Fruit fly (Drosophila melanogaster) whole organism, embryonic: ENCODE measurements around the gene Fdx1.

Experiments
- Abd-B ChIP-seq: fragments of 200-800 bp; sonication (Bioruptor generic); optimal IDR thresholded peaks from 2 replicates; lab custom pipeline; 2018; ENCODE audit warnings: missing biosample characterization, mild to moderate bottlenecking, missing genetic modification characterization, moderate library complexity
- CG10147 ChIP-seq: fragments of 200-800 bp; sonication (Bioruptor generic); optimal IDR thresholded peaks from 2 replicates; lab custom pipeline; 2019; ENCODE audit warnings: missing biosample characterization, mild to moderate bottlenecking, missing genetic modification characterization, moderate library complexity
- CG10979 ChIP-seq: fragments of 200-800 bp; sonication (Bioruptor generic); optimal IDR thresholded peaks from 2 replicates; lab custom pipeline; 2018; ENCODE audit warnings: missing biosample characterization, mild to moderate bottlenecking, missing genetic modification characterization, moderate library complexity
- CG12071 ChIP-seq: fragments of 200-800 bp; sonication (Bioruptor generic); optimal IDR thresholded peaks from 3 replicates; lab custom pipeline; 2018; ENCODE audit warnings: missing biosample characterization, mild to moderate bottlenecking, missing genetic modification characterization
- CG12299 ChIP-seq: fragments of 200-800 bp; sonication (Bioruptor generic); optimal IDR thresholded peaks from 2 replicates; lab custom pipeline; 2018; ENCODE audit warnings: missing biosample characterization, mild to moderate bottlenecking, missing genetic modification characterization
- CG13624 ChIP-seq: fragments of 200-800 bp; sonication (Bioruptor generic); optimal IDR thresholded peaks from 2 replicates; lab custom pipeline; 2016; ENCODE audit warnings: missing biosample characterization, missing genetic modification characterization
- CG14441 ChIP-seq: fragments of 200-800 bp; sonication (Bioruptor generic); IDR thresholded peaks from 2 replicates; pipeline ENCODE4 v1.3.6; 2022; ENCODE audit warnings: missing biosample characterization, missing genetic modification characterization
- CG14965 ChIP-seq: fragments of 200-800 bp; sonication (Bioruptor generic); optimal IDR thresholded peaks from 2 replicates; lab custom pipeline; 2016; ENCODE audit warnings: missing biosample characterization, missing genetic modification characterization, borderline replicate concordance
- CG1602 ChIP-seq: fragments of 200-800 bp; sonication (Bioruptor generic); optimal IDR thresholded peaks from 3 replicates; lab custom pipeline; 2016; ENCODE audit warnings: missing biosample characterization, missing genetic modification characterization
- CG1647 ChIP-seq: fragments of 200-800 bp; sonication (Bioruptor generic); optimal IDR thresholded peaks from 3 replicates; lab custom pipeline; 2016; ENCODE audit warnings: missing biosample characterization, missing genetic modification characterization
- CG16779 ChIP-seq: fragments of 200-800 bp; sonication (Bioruptor generic); IDR thresholded peaks from 2 replicates; pipeline ENCODE4 v1.3.6; 2022; ENCODE audit warnings: missing biosample characterization, missing genetic modification characterization
- CG17186 ChIP-seq: fragments of 200-800 bp; sonication (Bioruptor generic); optimal IDR thresholded peaks from 3 replicates; lab custom pipeline; 2017; ENCODE audit warnings: missing biosample characterization, missing genetic modification reagents, missing genetic modification characterization
- CG17612 ChIP-seq: fragments of 200-800 bp; sonication (Bioruptor generic); IDR thresholded peaks from 2 replicates; pipeline ENCODE4 v1.3.6; 2022; ENCODE audit warnings: missing biosample characterization, missing genetic modification characterization
- CG1792 ChIP-seq: fragments of 200-800 bp; sonication (Bioruptor generic); optimal IDR thresholded peaks from 2 replicates; lab custom pipeline; 2016; ENCODE audit warnings: missing biosample characterization, missing genetic modification characterization
- CG2889 ChIP-seq: fragments of 200-800 bp; sonication (Bioruptor generic); IDR thresholded peaks from 3 replicates; pipeline ENCODE4 v1.3.6; 2022; ENCODE audit warnings: missing biosample characterization, missing genetic modification characterization
- CG32772 ChIP-seq: fragments of 200-800 bp; sonication (Bioruptor generic); IDR thresholded peaks from 2 replicates; pipeline ENCODE4 v1.3.6; 2022; ENCODE audit warnings: missing biosample characterization, missing genetic modification characterization
- CG3726 ChIP-seq: fragments of 200-800 bp; sonication (Bioruptor generic); IDR thresholded peaks from 3 replicates; pipeline ENCODE4, ENCODE4 v1.3.6; 2022; ENCODE audit warnings: missing biosample characterization, missing genetic modification characterization
- CG3995 ChIP-seq: fragments of 200-800 bp; sonication (Bioruptor generic); optimal IDR thresholded peaks from 3 replicates; lab custom pipeline; 2016; ENCODE audit warnings: missing biosample characterization, missing genetic modification characterization
- CG4820 ChIP-seq: fragments of 200-800 bp; sonication (Bioruptor generic); optimal IDR thresholded peaks from 3 replicates; lab custom pipeline; 2016; ENCODE audit warnings: missing biosample characterization, missing genetic modification characterization
- CG6654 ChIP-seq: fragments of 200-800 bp; sonication (Bioruptor generic); optimal IDR thresholded peaks from 2 replicates; lab custom pipeline; 2017; ENCODE audit warnings: missing biosample characterization, mild to moderate bottlenecking, missing genetic modification characterization
- CG6765 ChIP-seq: fragments of 200-800 bp; sonication (Bioruptor generic); optimal IDR thresholded peaks from 3 replicates; lab custom pipeline; 2017; ENCODE audit warnings: missing biosample characterization, mild to moderate bottlenecking, missing genetic modification characterization
- CG6854 ChIP-seq: fragments of 200-800 bp; sonication (Bioruptor generic); optimal IDR thresholded peaks from 3 replicates; lab custom pipeline; 2017; ENCODE audit warnings: missing biosample characterization, mild to moderate bottlenecking, missing genetic modification characterization
- CG7786 ChIP-seq: fragments of 200-800 bp; sonication (Bioruptor generic); optimal IDR thresholded peaks from 2 replicates; lab custom pipeline; 2016; ENCODE audit warnings: missing biosample characterization, missing genetic modification characterization
- CG8359 ChIP-seq: fragments of 200-800 bp; sonication (Bioruptor generic); optimal IDR thresholded peaks from 2 replicates; lab custom pipeline; 2017; ENCODE audit warnings: missing biosample characterization, mild to moderate bottlenecking, missing genetic modification characterization, borderline replicate concordance
- CG8924 ChIP-seq: fragments of 200-800 bp; optimal IDR thresholded peaks from 3 replicates; lab custom pipeline; 2019; ENCODE audit warnings: missing biosample characterization, mild to moderate bottlenecking, missing genetic modification characterization, moderate library complexity
- CG9609 ChIP-seq: fragments of 200-800 bp; sonication (Bioruptor generic); optimal IDR thresholded peaks from 3 replicates; lab custom pipeline; 2016; ENCODE audit warnings: missing biosample characterization, missing genetic modification characterization
- CG9797 ChIP-seq: fragments of 200-800 bp; sonication (Bioruptor generic); optimal IDR thresholded peaks from 3 replicates; lab custom pipeline; 2018; ENCODE audit warnings: missing biosample characterization, mild to moderate bottlenecking, missing genetic modification characterization
- CkIIα-i1 ChIP-seq: fragments of 200-800 bp; sonication (Bioruptor generic); IDR thresholded peaks from 2 replicates; pipeline ENCODE4 v1.3.6; 2022; ENCODE audit warnings: missing biosample characterization, missing genetic modification characterization
- Deaf1 ChIP-seq: fragments of 200-800 bp; optimal IDR thresholded peaks from 3 replicates; lab custom pipeline; 2019; ENCODE audit warnings: missing biosample characterization, mild to moderate bottlenecking, missing genetic modification characterization, moderate library complexity
- HLH54F ChIP-seq: fragments of 200-800 bp; sonication (Bioruptor generic); optimal IDR thresholded peaks from 3 replicates; lab custom pipeline; 2016; ENCODE audit warnings: missing biosample characterization, missing genetic modification characterization
- Hand ChIP-seq: fragments of 200-800 bp; sonication (Bioruptor generic); optimal IDR thresholded peaks from 2 replicates; lab custom pipeline; 2017; ENCODE audit warnings: mild to moderate bottlenecking, missing biosample characterization, missing genetic modification reagents, missing genetic modification characterization
- Mad ChIP-seq: fragments of 200-800 bp; sonication (Bioruptor generic); optimal IDR thresholded peaks from 2 replicates; lab custom pipeline; 2016; ENCODE audit warnings: missing biosample characterization, missing genetic modification characterization
- Nf-YA ChIP-seq: fragments of 200-800 bp; sonication (Bioruptor generic); IDR thresholded peaks from 2 replicates; pipeline ENCODE4 v1.3.6; 2022; ENCODE audit warnings: missing biosample characterization, missing genetic modification characterization
- Nf-YB ChIP-seq: fragments of 200-800 bp; sonication (Bioruptor generic); optimal IDR thresholded peaks from 3 replicates; lab custom pipeline; 2019; ENCODE audit warnings: missing biosample characterization, mild to moderate bottlenecking, missing genetic modification characterization, moderate library complexity
- NfI ChIP-seq: fragments of 200-800 bp; sonication (Bioruptor generic); optimal IDR thresholded peaks from 3 replicates; lab custom pipeline; 2018; ENCODE audit warnings: missing biosample characterization, mild to moderate bottlenecking, missing genetic modification characterization, moderate library complexity
- Trl ChIP-seq, 3 experiments: fragments of >200 bp in 2 of 3; fragments of 200-800 bp in 1 of 3; sonication (Bioruptor generic) in 1 of 3; optimal IDR thresholded peaks; 2 replicates in 1 of 3; 3 replicates in 2 of 3; lab custom pipeline; 2016 to 2017; ENCODE audit warnings: missing biosample characterization in 1 of 3, missing genetic modification characterization in 1 of 3
- Usf ChIP-seq: fragments of 200-800 bp; sonication (Bioruptor generic); optimal IDR thresholded peaks from 2 replicates; lab custom pipeline; 2017; ENCODE audit warnings: missing genotype, missing biosample characterization, missing genetic modification characterization
- ap ChIP-seq: fragments of 200-800 bp; sonication (Bioruptor generic); IDR thresholded peaks from 2 replicates; pipeline ENCODE4 v1.3.6; 2022; ENCODE audit warnings: missing biosample characterization, missing genetic modification characterization
- ci ChIP-seq: fragments of 200-800 bp; sonication (Bioruptor generic); IDR thresholded peaks from 3 replicates; pipeline ENCODE4 v1.3.6; 2022; ENCODE audit warnings: missing biosample characterization, missing genetic modification characterization
- dati ChIP-seq: fragments of 200-800 bp; sonication (Bioruptor generic); IDR thresholded peaks from 2 replicates; pipeline ENCODE4 v1.3.6; 2022; ENCODE audit warnings: missing biosample characterization, missing genetic modification characterization
- en ChIP-seq: fragments of 200-800 bp; sonication (Bioruptor generic); optimal IDR thresholded peaks from 2 replicates; lab custom pipeline; 2016; ENCODE audit warnings: missing biosample characterization, missing genetic modification characterization
- ewg ChIP-seq: fragments of 200-800 bp; sonication (Bioruptor generic); optimal IDR thresholded peaks from 3 replicates; lab custom pipeline; 2017; ENCODE audit warnings: mild to moderate bottlenecking, missing biosample characterization, missing genetic modification reagents, missing genetic modification characterization
- gcm2 ChIP-seq: fragments of 200-800 bp; sonication (Bioruptor generic); optimal IDR thresholded peaks from 2 replicates; lab custom pipeline; 2016; ENCODE audit warnings: missing biosample characterization, missing genetic modification characterization
- hbn ChIP-seq: fragments of 200-800 bp; sonication (Bioruptor generic); IDR thresholded peaks from 2 replicates; pipeline ENCODE4 v1.3.6; 2022; ENCODE audit warnings: missing biosample characterization, missing genetic modification characterization; ENCODE audit not compliant: partially characterized antibody
- ind ChIP-seq: fragments of 200-800 bp; sonication (Bioruptor generic); optimal IDR thresholded peaks from 3 replicates; lab custom pipeline; 2016; ENCODE audit warnings: missing biosample characterization, missing genetic modification characterization
- klu ChIP-seq: fragments of 200-800 bp; sonication (Bioruptor generic); IDR thresholded peaks from 2 replicates; pipeline ENCODE4 v1.3.6; 2022; ENCODE audit warnings: missing biosample characterization, missing genetic modification characterization
- nerfin-2 ChIP-seq: fragments of 200-800 bp; sonication (Bioruptor generic); IDR thresholded peaks from 2 replicates; pipeline ENCODE4 v1.3.6; 2022; ENCODE audit warnings: missing biosample characterization, missing genetic modification characterization; ENCODE audit not compliant: partially characterized antibody
- peb ChIP-seq: fragments of 200-800 bp; sonication (Bioruptor generic); IDR thresholded peaks from 2 replicates; pipeline ENCODE4 v1.3.6; 2022; ENCODE audit warnings: missing biosample characterization, missing genetic modification characterization
- stc ChIP-seq: fragments of 200-800 bp; sonication (Bioruptor generic); IDR thresholded peaks from 2 replicates; pipeline ENCODE4 v1.3.6; 2022; ENCODE audit warnings: missing biosample characterization, missing genetic modification characterization
- unpg ChIP-seq: fragments of 200-800 bp; sonication (Bioruptor generic); optimal IDR thresholded peaks from 3 replicates; lab custom pipeline; 2018; ENCODE audit warnings: missing biosample characterization, mild to moderate bottlenecking, missing genetic modification characterization, moderate library complexity
- zfh1 ChIP-seq: fragments of 200-800 bp; sonication (Bioruptor generic); IDR thresholded peaks from 3 replicates; pipeline ENCODE4 v1.3.6; 2022; ENCODE audit warnings: missing biosample characterization, missing genetic modification characterization

Fdx1 gene

dm6 chr3L:9370907-9371365 is at the start of gene Fdx1 (continued):
- peak; percentile 59 for TF ChIP-seq hbn
- TF ChIP-seq NfI: peak; percentile 28
- no peak for TF ChIP-seq Deaf1
- TF ChIP-seq ap (GFP tag; lab: Robert Waterston, UW): no peak; the same call in 1 of the 2 replicates
- no peak for TF ChIP-seq ewg (GFP tag; lab: Kevin White, UChicago)
- peak; percentile 46 for TF ChIP-seq CG10147 (GFP tag; lab: Kevin White, UChicago)
- TF ChIP-seq CG8359: no peak
- no peak for TF ChIP-seq Nf-YB (GFP tag; lab: Kevin White, UChicago)
- peak; percentile 7 for TF ChIP-seq CG12299 (tag; lab: Kevin White, UChicago)
- TF ChIP-seq CG1792 (GFP tag; lab: Kevin White, UChicago): no peak
- no peak for TF ChIP-seq Trl (optimal IDR thresholded peaks at IDR 0.05; lab: Kevin White, UChicago)
- no peak for TF ChIP-seq Trl (GFP tag; optimal IDR thresholded peaks at IDR 0.05; lab: Kevin White, UChicago)
- no peak for TF ChIP-seq CG1602 (GFP tag; lab: Kevin White, UChicago)
- no peak for TF ChIP-seq zfh1
- no peak for TF ChIP-seq Nf-YA
- no peak for TF ChIP-seq Abd-B
- TF ChIP-seq HLH54F (GFP tag; lab: Kevin White, UChicago): no peak
- TF ChIP-seq CG4820: peak; percentile 34
- TF ChIP-seq unpg (GFP tag; lab: Kevin White, UChicago): peak; percentile 44
- peak; percentile 8 for TF ChIP-seq CG13624
- TF ChIP-seq CG6854: no peak
- no peak for TF ChIP-seq CG8924 (tag; lab: Kevin White, UChicago)
- no peak for TF ChIP-seq Mad (GFP tag; lab: Kevin White, UChicago)
- TF ChIP-seq CG7786: no peak
- TF ChIP-seq CG14441 (GFP tag; lab: Robert Waterston, UW): 0 out of 2 replicates have a peak, but pooled peaks have one; percentile 29
- TF ChIP-seq CG14965 (GFP tag; lab: Kevin White, UChicago): no peak
- TF ChIP-seq CG6765 (GFP tag; lab: Kevin White, UChicago): no peak
- no peak for TF ChIP-seq CkIIα-i1
- no peak for TF ChIP-seq CG2889
- no peak for TF ChIP-seq nerfin-2 (GFP tag; lab: Robert Waterston, UW)
- TF ChIP-seq ci (GFP tag; lab: Robert Waterston, UW): peak; percentile 31; the same call in 1 of the 3 replicates
- TF ChIP-seq dati: no peak
- no peak for TF ChIP-seq CG6654 (GFP tag; lab: Kevin White, UChicago)
- peak; percentile 97 for TF ChIP-seq CG3995 (GFP tag; lab: Kevin White, UChicago)
- TF ChIP-seq CG9609 (GFP tag; lab: Kevin White, UChicago): no peak
- TF ChIP-seq CG16779 (GFP tag; lab: Robert Waterston, UW): no peak
- TF ChIP-seq CG17612: no peak
- TF ChIP-seq ind (GFP tag; lab: Kevin White, UChicago): peak; percentile 47
- TF ChIP-seq CG17186 (GFP tag; lab: Kevin White, UChicago): no peak
- no peak for TF ChIP-seq CG12071 (GFP tag; lab: Kevin White, UChicago)
- TF ChIP-seq stc (GFP tag; lab: Robert Waterston, UW): no peak
- no peak for TF ChIP-seq Usf (GFP tag; lab: Kevin White, UChicago)
- no peak; the same call in 1 of the 2 replicates for TF ChIP-seq CG32772 (GFP tag; lab: Robert Waterston, UW)
- TF ChIP-seq peb (GFP tag; lab: Robert Waterston, UW): no peak
- no peak for TF ChIP-seq gcm2 (GFP tag; lab: Kevin White, UChicago)
- TF ChIP-seq CG3726: no peak
- TF ChIP-seq Hand (GFP tag; lab: Kevin White, UChicago): no peak
- no peak for TF ChIP-seq en (GFP tag; lab: Kevin White, UChicago)
- no peak for TF ChIP-seq CG1647
- no peak for TF ChIP-seq klu (GFP tag; lab: Robert Waterston, UW)
- peak; percentile 23 for TF ChIP-seq CG10979
- no peak for TF ChIP-seq CG9797
